Fruit fly (Drosophila melanogaster) whole organism, wandering third instar larva: Measurements from ENCODE around the gene Lgr1.

Source experiments
- Abd-B ChIP-seq: fragments of >200 bp; optimal IDR thresholded peaks from 2 replicates; lab custom pipeline; 2017; ENCODE audit warnings: missing biosample characterization, missing genetic modification characterization
- CG32264 ChIP-seq: fragments of 200-800 bp; sonication (Bioruptor generic); optimal IDR thresholded peaks from 2 replicates; lab custom pipeline; 2016; ENCODE audit warnings: missing biosample characterization, missing genetic modification characterization
- CG9705 ChIP-seq: fragments of 200-800 bp; sonication (Bioruptor generic); optimal IDR thresholded peaks from 2 replicates; lab custom pipeline; 2018; ENCODE audit warnings: missing biosample characterization, mild to moderate bottlenecking, missing genetic modification characterization
- CrebA ChIP-seq: fragments of 200-800 bp; sonication (Bioruptor generic); optimal IDR thresholded peaks from 2 replicates; lab custom pipeline; 2016; ENCODE audit warnings: missing biosample characterization, mild to moderate bottlenecking, missing genetic modification characterization, borderline replicate concordance
- Dfd ChIP-seq: fragments of >200 bp; optimal IDR thresholded peaks from 2 replicates; lab custom pipeline; 2017; ENCODE audit warnings: missing biosample characterization, missing genetic modification characterization
- Dif ChIP-seq: fragments of 200-275, 200-300 bp; sonication (Bioruptor generic); optimal IDR thresholded peaks from 2 replicates; lab custom pipeline; 2018; ENCODE audit warnings: missing biosample characterization, missing genetic modification characterization; ENCODE audit not compliant: partially characterized antibody
- GATAd ChIP-seq: sonication (Bioruptor generic); optimal IDR thresholded peaks from 2 replicates; lab custom pipeline; 2016; ENCODE audit warnings: missing biosample characterization, missing genetic modification characterization
- HLH106 ChIP-seq: fragments of 200-800 bp; optimal IDR thresholded peaks from 3 replicates; lab custom pipeline; 2019; ENCODE audit warnings: missing biosample characterization, mild to moderate bottlenecking, missing genetic modification characterization, moderate library complexity
- Hnf4 ChIP-seq: fragments of 200-800 bp; sonication (Bioruptor generic); optimal IDR thresholded peaks from 2 replicates; lab custom pipeline; 2016; ENCODE audit warnings: missing biosample characterization, mild to moderate bottlenecking, missing genetic modification characterization
- Hr83 ChIP-seq: fragments of 200-300 bp; sonication (Bioruptor generic); optimal IDR thresholded peaks from 2 replicates; lab custom pipeline; 2016; ENCODE audit warnings: missing biosample characterization, mild to moderate bottlenecking, missing genetic modification characterization, moderate library complexity; ENCODE audit not compliant: poor library complexity, severe bottlenecking
- Jra ChIP-seq: sonication (Bioruptor generic); optimal IDR thresholded peaks from 2 replicates; lab custom pipeline; 2016; ENCODE audit warnings: missing biosample characterization, missing genetic modification characterization
- Mio ChIP-seq: sonication (Bioruptor generic); optimal IDR thresholded peaks from 2 replicates; lab custom pipeline; 2016; ENCODE audit warnings: missing biosample characterization, missing genetic modification characterization
- Myc ChIP-seq: fragments of >200 bp; optimal IDR thresholded peaks from 2 replicates; lab custom pipeline; 2017
- N ChIP-seq: fragments of >200 bp; optimal IDR thresholded peaks from 2 replicates; lab custom pipeline; 2018; ENCODE audit warnings: missing biosample characterization, missing external identifiers, missing genetic modification characterization
- OdsH ChIP-seq: fragments of 200-800 bp; sonication (Bioruptor generic); optimal IDR thresholded peaks from 2 replicates; lab custom pipeline; 2016; ENCODE audit warnings: missing biosample characterization, mild to moderate bottlenecking, missing genetic modification characterization
- Rel ChIP-seq, 2 experiments: fragments of 200-800 bp; sonication (Bioruptor generic) in 1 of 2; optimal IDR thresholded peaks; 2 replicates in 1 of 2; 3 replicates in 1 of 2; lab custom pipeline; 2016 to 2019; ENCODE audit warnings: mild to moderate bottlenecking in 2 of 2, missing biosample characterization in 2 of 2, missing genetic modification characterization in 2 of 2, moderate library complexity in 1 of 2
- Sp1 ChIP-seq: fragments of 200-800 bp; sonication (Bioruptor generic); optimal IDR thresholded peaks from 3 replicates; lab custom pipeline; 2019; ENCODE audit warnings: missing biosample characterization, mild to moderate bottlenecking, missing genetic modification characterization, moderate library complexity
- Vsx2 ChIP-seq: fragments of 200-300, 225-300 bp; sonication (Bioruptor generic); optimal IDR thresholded peaks from 2 replicates; lab custom pipeline; 2018; ENCODE audit warnings: missing biosample characterization, missing genetic modification characterization; ENCODE audit not compliant: partially characterized antibody
- br ChIP-seq: fragments of 200-800 bp; sonication (Bioruptor generic); optimal IDR thresholded peaks from 2 replicates; lab custom pipeline; 2016; ENCODE audit warnings: missing biosample characterization, missing genetic modification characterization
- brk ChIP-seq: fragments of 200-800 bp; sonication (Bioruptor generic); optimal IDR thresholded peaks from 2 replicates; lab custom pipeline; 2016; ENCODE audit warnings: missing biosample characterization, mild to moderate bottlenecking, missing genetic modification characterization
- dl ChIP-seq, 2 experiments: fragments of 175-275, 200-275 bp in 1 of 2; fragments of 200-275 bp in 1 of 2; sonication (Bioruptor generic); optimal IDR thresholded peaks; lab custom pipeline; 2018; ENCODE audit warnings: mild to moderate bottlenecking in 2 of 2, missing biosample characterization in 2 of 2, missing genetic modification characterization in 2 of 2, moderate library complexity in 2 of 2; ENCODE audit not compliant: partially characterized antibody in 2 of 2, insufficient read depth in 1 of 2
- dmrt93B ChIP-seq: fragments of 200-800 bp; sonication (Bioruptor generic); optimal IDR thresholded peaks from 2 replicates; lab custom pipeline; 2018; ENCODE audit warnings: missing biosample characterization, mild to moderate bottlenecking, missing genetic modification characterization
- dsf ChIP-seq: sonication (Bioruptor generic); optimal IDR thresholded peaks from 2 replicates; lab custom pipeline; 2016; ENCODE audit warnings: missing biosample characterization, missing genetic modification characterization, borderline replicate concordance
- ey ChIP-seq: fragments of 200-800 bp; sonication (Bioruptor generic); optimal IDR thresholded peaks from 2 replicates; lab custom pipeline; 2016; ENCODE audit warnings: missing biosample characterization, missing genetic modification characterization
- foxo ChIP-seq, 2 experiments: fragments of 200-800 bp; sonication (Bioruptor generic); optimal IDR thresholded peaks; 2 replicates in 1 of 2; 3 replicates in 1 of 2; lab custom pipeline; 2016 to 2017; ENCODE audit warnings: missing biosample characterization in 2 of 2, missing genetic modification characterization in 2 of 2
- fru ChIP-seq: fragments of 200-800 bp; sonication (Bioruptor generic); optimal IDR thresholded peaks from 3 replicates; lab custom pipeline; 2016; ENCODE audit warnings: missing biosample characterization, mild to moderate bottlenecking, missing genetic modification characterization
- h ChIP-seq: fragments of 200-800 bp; sonication (Bioruptor generic); optimal IDR thresholded peaks from 3 replicates; lab custom pipeline; 2016; ENCODE audit warnings: missing biosample characterization, mild to moderate bottlenecking, missing genetic modification characterization
- jim ChIP-seq: fragments of 175-275, 200-325 bp; sonication (Bioruptor generic); optimal IDR thresholded peaks from 2 replicates; lab custom pipeline; 2016; ENCODE audit warnings: missing biosample characterization, mild to moderate bottlenecking, missing genetic modification characterization
- pan ChIP-seq: fragments of >200 bp; optimal IDR thresholded peaks from 2 replicates; lab custom pipeline; 2017
- psq ChIP-seq: fragments of 200-800 bp; sonication (Bioruptor generic); optimal IDR thresholded peaks from 3 replicates; lab custom pipeline; 2017; ENCODE audit warnings: missing biosample characterization, mild to moderate bottlenecking, missing genetic modification characterization, moderate library complexity
- rgr ChIP-seq: fragments of 200-800 bp; sonication (Bioruptor generic); optimal IDR thresholded peaks from 3 replicates; lab custom pipeline; 2016; ENCODE audit warnings: missing biosample characterization, mild to moderate bottlenecking, missing genetic modification characterization
- sage ChIP-seq: fragments of 200-800 bp; sonication (Bioruptor generic); optimal IDR thresholded peaks from 2 replicates; lab custom pipeline; 2016; ENCODE audit warnings: missing biosample characterization, mild to moderate bottlenecking, missing genetic modification characterization
- sv ChIP-seq: fragments of 200-800 bp; sonication (Bioruptor generic); optimal IDR thresholded peaks from 3 replicates; lab custom pipeline; 2016; ENCODE audit warnings: missing biosample characterization, missing genetic modification characterization
- tai ChIP-seq: sonication (Bioruptor generic); optimal IDR thresholded peaks from 2 replicates; lab custom pipeline; 2016; ENCODE audit warnings: missing biosample characterization, missing genetic modification characterization
- usp ChIP-seq: fragments of >200 bp; optimal IDR thresholded peaks from 2 replicates; lab custom pipeline; 2017; ENCODE audit warnings: missing biosample characterization, missing genetic modification characterization
- woc ChIP-seq: sonication (Bioruptor generic); optimal IDR thresholded peaks from 2 replicates; lab custom pipeline; 2016; ENCODE audit warnings: missing biosample characterization, mild to moderate bottlenecking, missing genetic modification characterization

Lgr1 gene

dm6 chr3R:17701971-17702845 is 23.4 kb upstream of the Lgr1 start (continued):
- TF ChIP-seq dsf (GFP tag; lab: Kevin White, UChicago) (no peak), OdsH (GFP tag; lab: Kevin White, UChicago) (peak; percentile 56), dl (GFP tag; optimal IDR thresholded peaks at IDR 0.05; lab: Kevin White, UChicago; ENCODE audit: insufficient read depth in 1 of 2, partially characterized antibody in 2 of 2) (no peak), pan (lab: Kevin White, UChicago) (no peak), tai (GFP tag; lab: Kevin White, UChicago) (no peak), CrebA (GFP tag; lab: Kevin White, UChicago) (peak; percentile 21), brk (GFP tag; lab: Kevin White, UChicago) (no peak)

dm6 chr3R:17703024-17703690 is 22.4 kb upstream of the Lgr1 start:
- no peak for TF ChIP-seq jim (GFP tag; lab: Kevin White, UChicago)
- TF ChIP-seq h (GFP tag; lab: Kevin White, UChicago) = peak; percentile 91
- peak; percentile 82 for TF ChIP-seq HLH106 (tag; lab: Kevin White, UChicago)
- peak; percentile 7 for TF ChIP-seq Mio (GFP tag; lab: Kevin White, UChicago)
- TF ChIP-seq OdsH (GFP tag; lab: Kevin White, UChicago) = peak; percentile 91
- TF ChIP-seq CG32264 (GFP tag; lab: Kevin White, UChicago) = peak; percentile 86
- peak; percentile 58 for TF ChIP-seq sage (GFP tag; lab: Kevin White, UChicago)
- TF ChIP-seq Abd-B (GFP tag; lab: Kevin White, UChicago) = no peak
- TF ChIP-seq Jra (GFP tag; lab: Kevin White, UChicago) = peak; percentile 58
- TF ChIP-seq Myc (lab: Kevin White, UChicago) = no peak
- TF ChIP-seq Hnf4 (GFP tag; lab: Kevin White, UChicago) = peak; percentile 60
- TF ChIP-seq woc (GFP tag; lab: Kevin White, UChicago) = peak; percentile 76
- peak; percentile 54 for TF ChIP-seq CG9705 (GFP tag; lab: Kevin White, UChicago)
- TF ChIP-seq sv = no peak
- peak; percentile 94 for TF ChIP-seq ey (GFP tag; lab: Kevin White, UChicago)
- TF ChIP-seq rgr (GFP tag; lab: Kevin White, UChicago) = peak; percentile 90
- TF ChIP-seq pan (lab: Kevin White, UChicago) = no peak
- TF ChIP-seq tai (GFP tag; lab: Kevin White, UChicago) = peak; percentile 81
- TF ChIP-seq N = no peak
- TF ChIP-seq fru (GFP tag; lab: Kevin White, UChicago) = peak; percentile 93
- TF ChIP-seq Sp1 (GFP tag; lab: Kevin White, UChicago) = peak; percentile 89
- peak; percentile 73 for TF ChIP-seq psq (GFP tag; lab: Kevin White, UChicago)
- peak in 1 of 2 experiments; percentile 91 for TF ChIP-seq foxo (GFP tag; optimal IDR thresholded peaks at IDR 0.05; lab: Kevin White, UChicago)
- TF ChIP-seq dmrt93B = peak; percentile 90
- no peak for TF ChIP-seq dsf (GFP tag; lab: Kevin White, UChicago)
- no peak for TF ChIP-seq CrebA (GFP tag; lab: Kevin White, UChicago)
- peak; percentile 87 for TF ChIP-seq br (GFP tag; lab: Kevin White, UChicago)
- TF ChIP-seq brk (GFP tag; lab: Kevin White, UChicago) = peak; percentile 43
- TF ChIP-seq, all 38 proteins: peak for 20

dm6 chr3R:17703691-17704537 is 21.7 kb upstream of the Lgr1 start:
- TF ChIP-seq Dfd (GFP tag; lab: Kevin White, UChicago) = peak; percentile 95
- peak; percentile 99 for TF ChIP-seq Hr83 (GFP tag; lab: Kevin White, UChicago)
- TF ChIP-seq Dif (GFP tag; lab: Kevin White, UChicago) = peak; percentile 9
- TF ChIP-seq foxo (GFP tag; optimal IDR thresholded peaks at IDR 0.05; lab: Kevin White, UChicago) = peak; percentile 99 to 100
- TF ChIP-seq Vsx2 (GFP tag; lab: Kevin White, UChicago) = no peak
- peak; percentile 96 for TF ChIP-seq CG9705 (GFP tag; lab: Kevin White, UChicago)
- TF ChIP-seq Rel (GFP tag; optimal IDR thresholded peaks at IDR 0.05; lab: Kevin White, UChicago) = peak; percentile 99
- peak; percentile 89 for TF ChIP-seq Rel (tag; optimal IDR thresholded peaks at IDR 0.05; lab: Kevin White, UChicago)
- TF ChIP-seq Hnf4 (GFP tag; lab: Kevin White, UChicago) = peak; percentile 100
- TF ChIP-seq ey (GFP tag; lab: Kevin White, UChicago) = peak; percentile 100
- TF ChIP-seq tai (GFP tag; lab: Kevin White, UChicago) = peak; percentile 99
- TF ChIP-seq sage (GFP tag; lab: Kevin White, UChicago) = peak; percentile 99
- peak; percentile 99 for TF ChIP-seq psq (GFP tag; lab: Kevin White, UChicago)
- TF ChIP-seq dmrt93B = peak; percentile 99
- TF ChIP-seq Mio (GFP tag; lab: Kevin White, UChicago) = peak; percentile 96
- peak; percentile 99 for TF ChIP-seq brk (GFP tag; lab: Kevin White, UChicago)
- TF ChIP-seq br (GFP tag; lab: Kevin White, UChicago) = peak; percentile 100
- TF ChIP-seq CrebA (GFP tag; lab: Kevin White, UChicago) = peak; percentile 98
- peak; percentile 98 for TF ChIP-seq GATAd (GFP tag; lab: Kevin White, UChicago)
- TF ChIP-seq N = no peak
- TF ChIP-seq sv = peak; percentile 99
- peak; percentile 38 for TF ChIP-seq usp (GFP tag; lab: Kevin White, UChicago)
- TF ChIP-seq Myc (lab: Kevin White, UChicago) = no peak
- peak; percentile 100 for TF ChIP-seq h (GFP tag; lab: Kevin White, UChicago)
- peak; percentile 76 for TF ChIP-seq jim (GFP tag; lab: Kevin White, UChicago)
